Fruit fly (Drosophila melanogaster) whole organism, embryonic: ENCODE results near the gene Sirt6.

Experiments used
- Asciz ChIP-seq: fragments of 200-800 bp; sonication (Bioruptor generic); optimal IDR thresholded peaks from 2 replicates; lab custom pipeline; 2017; ENCODE audit warnings: missing biosample characterization, mild to moderate bottlenecking, missing genetic modification characterization, missing genetic modification reagents
- Bteb2 ChIP-seq: fragments of 200-800 bp; sonication (Bioruptor generic); optimal IDR thresholded peaks from 2 replicates; lab custom pipeline; 2016; ENCODE audit warnings: missing biosample characterization, missing genetic modification characterization
- CG10462 ChIP-seq: fragments of 200-800 bp; sonication (Bioruptor generic); optimal IDR thresholded peaks from 2 replicates; lab custom pipeline; 2016; ENCODE audit warnings: missing biosample characterization, missing genetic modification characterization
- CG11695 ChIP-seq: fragments of 200-800 bp; sonication (Bioruptor generic); IDR thresholded peaks from 3 replicates; pipeline ENCODE4 v1.3.6; 2022; ENCODE audit warnings: missing biosample characterization, missing genetic modification characterization
- CG11696 ChIP-seq: fragments of 200-800 bp; sonication (Bioruptor generic); IDR thresholded peaks from 2 replicates; pipeline ENCODE4 v1.3.6; 2022; ENCODE audit warnings: missing biosample characterization, missing genetic modification characterization
- CG11723 ChIP-seq: fragments of 200-800 bp; sonication (Bioruptor generic); optimal IDR thresholded peaks from 2 replicates; lab custom pipeline; 2017; ENCODE audit warnings: missing biosample characterization, mild to moderate bottlenecking, missing genetic modification characterization
- CG14014 ChIP-seq: fragments of 200-800 bp; sonication (Bioruptor generic); IDR thresholded peaks from 2 replicates; pipeline ENCODE4 v1.3.6; 2022; ENCODE audit warnings: missing biosample characterization, missing genetic modification characterization
- CG14710 ChIP-seq: fragments of 200-800 bp; sonication (Bioruptor generic); optimal IDR thresholded peaks from 3 replicates; lab custom pipeline; 2019; ENCODE audit warnings: missing biosample characterization, mild to moderate bottlenecking, missing genetic modification characterization, moderate library complexity
- CG1603 ChIP-seq: fragments of 200-800 bp; sonication (Bioruptor generic); optimal IDR thresholded peaks from 2 replicates; lab custom pipeline; 2019; ENCODE audit warnings: missing biosample characterization, mild to moderate bottlenecking, missing genetic modification characterization, moderate library complexity
- CG16779 ChIP-seq: fragments of 200-800 bp; sonication (Bioruptor generic); IDR thresholded peaks from 2 replicates; pipeline ENCODE4 v1.3.6; 2022; ENCODE audit warnings: missing biosample characterization, missing genetic modification characterization
- CG2116 ChIP-seq: fragments of 200-800 bp; sonication (Bioruptor generic); optimal IDR thresholded peaks from 3 replicates; lab custom pipeline; 2018; ENCODE audit warnings: missing biosample characterization, mild to moderate bottlenecking, missing genetic modification characterization
- CG30403 ChIP-seq: fragments of 200-800 bp; sonication (Bioruptor generic); optimal IDR thresholded peaks from 3 replicates; lab custom pipeline; 2016; ENCODE audit warnings: missing biosample characterization, missing genetic modification characterization
- CG30431 ChIP-seq: fragments of 200-800 bp; sonication (Bioruptor generic); optimal IDR thresholded peaks from 2 replicates; lab custom pipeline; 2017; ENCODE audit warnings: missing biosample characterization, missing genetic modification characterization
- CG31441 ChIP-seq: fragments of 200-800 bp; sonication (Bioruptor generic); IDR thresholded peaks from 2 replicates; pipeline ENCODE4 v1.3.6; 2022; ENCODE audit warnings: missing biosample characterization, missing genetic modification characterization
- CG3163 ChIP-seq: fragments of 200-800 bp; sonication (Bioruptor generic); optimal IDR thresholded peaks from 3 replicates; lab custom pipeline; 2016; ENCODE audit warnings: missing biosample characterization, missing genetic modification characterization
- CG34376 ChIP-seq: fragments of 200-800 bp; sonication (Bioruptor generic); optimal IDR thresholded peaks from 2 replicates; lab custom pipeline; 2018; ENCODE audit warnings: missing biosample characterization, mild to moderate bottlenecking, missing genetic modification characterization
- CG4820 ChIP-seq: fragments of 200-800 bp; sonication (Bioruptor generic); optimal IDR thresholded peaks from 3 replicates; lab custom pipeline; 2016; ENCODE audit warnings: missing biosample characterization, missing genetic modification characterization
- CG6765 ChIP-seq: fragments of 200-800 bp; sonication (Bioruptor generic); optimal IDR thresholded peaks from 3 replicates; lab custom pipeline; 2017; ENCODE audit warnings: missing biosample characterization, mild to moderate bottlenecking, missing genetic modification characterization
- CG7372 ChIP-seq: fragments of 200-800 bp; sonication (Bioruptor generic); IDR thresholded peaks from 2 replicates; pipeline ENCODE4 v1.3.6; 2022; ENCODE audit warnings: missing biosample characterization, missing genetic modification characterization
- CG7786 ChIP-seq: fragments of 200-800 bp; sonication (Bioruptor generic); optimal IDR thresholded peaks from 2 replicates; lab custom pipeline; 2016; ENCODE audit warnings: missing biosample characterization, missing genetic modification characterization
- CG8089 ChIP-seq: fragments of 200-800 bp; sonication (Bioruptor generic); optimal IDR thresholded peaks from 3 replicates; lab custom pipeline; 2016; ENCODE audit warnings: missing biosample characterization, missing genetic modification characterization
- CG8765 ChIP-seq: fragments of 200-800 bp; sonication (Bioruptor generic); IDR thresholded peaks from 2 replicates; pipeline ENCODE4 v1.3.6; 2022; ENCODE audit warnings: missing biosample characterization, missing genetic modification characterization
- Chrac-16 ChIP-seq: fragments of 200-800 bp; sonication (Bioruptor generic); optimal IDR thresholded peaks from 3 replicates; lab custom pipeline; 2016; ENCODE audit warnings: missing biosample characterization, missing genetic modification characterization
- Dbx ChIP-seq: fragments of 200-800 bp; sonication (Bioruptor generic); IDR thresholded peaks from 3 replicates; pipeline ENCODE4 v1.3.6; 2022; ENCODE audit warnings: missing biosample characterization, missing genetic modification characterization
- E2f2 ChIP-seq: fragments of 200-800 bp; sonication (Bioruptor generic); IDR thresholded peaks from 2 replicates; pipeline ENCODE4 v1.3.6; 2022; ENCODE audit warnings: missing biosample characterization, missing genetic modification characterization
- Fer3 ChIP-seq: fragments of 200-800 bp; sonication (Bioruptor generic); optimal IDR thresholded peaks from 2 replicates; lab custom pipeline; 2018; ENCODE audit warnings: missing biosample characterization, mild to moderate bottlenecking, missing genetic modification characterization, moderate library complexity
- Gug ChIP-seq: fragments of 200-800 bp; sonication (Bioruptor generic); IDR thresholded peaks from 4 replicates; pipeline ENCODE4 v1.3.6; 2022; ENCODE audit warnings: missing biosample characterization, missing genetic modification characterization
- HLH54F ChIP-seq: fragments of 200-800 bp; sonication (Bioruptor generic); optimal IDR thresholded peaks from 3 replicates; lab custom pipeline; 2016; ENCODE audit warnings: missing biosample characterization, missing genetic modification characterization
- HmgZ ChIP-seq: fragments of 200-800 bp; sonication (Bioruptor generic); optimal IDR thresholded peaks from 2 replicates; lab custom pipeline; 2018; ENCODE audit warnings: missing biosample characterization, mild to moderate bottlenecking, missing genetic modification characterization
- Lhr ChIP-seq: fragments of 200-800 bp; sonication (Bioruptor generic); optimal IDR thresholded peaks from 3 replicates; lab custom pipeline; 2017; ENCODE audit warnings: mild to moderate bottlenecking, missing biosample characterization, missing genetic modification reagents, missing genetic modification characterization
- Mrtf ChIP-seq: fragments of 200-800 bp; sonication (Bioruptor generic); IDR thresholded peaks from 3 replicates; pipeline ENCODE4 v1.3.6; 2022; ENCODE audit warnings: missing biosample characterization, missing genetic modification characterization
- Rx ChIP-seq: fragments of 200-800 bp; sonication (Bioruptor generic); IDR thresholded peaks from 2 replicates; pipeline ENCODE4 v1.3.6; 2022; ENCODE audit warnings: missing biosample characterization, missing genetic modification characterization
- ab ChIP-seq: fragments of 200-800 bp; sonication (Bioruptor generic); optimal IDR thresholded peaks from 2 replicates; lab custom pipeline; 2016; ENCODE audit warnings: missing biosample characterization, missing genetic modification characterization
- ac ChIP-seq: fragments of 200-800 bp; sonication (Bioruptor generic); optimal IDR thresholded peaks from 3 replicates; lab custom pipeline; 2017; ENCODE audit warnings: missing biosample characterization, mild to moderate bottlenecking, missing genetic modification characterization
- ase ChIP-seq: fragments of 200-800 bp; sonication (Bioruptor generic); IDR thresholded peaks from 3 replicates; pipeline ENCODE4 v1.3.6; 2022; ENCODE audit warnings: missing biosample characterization, missing genetic modification characterization
- cad ChIP-seq: fragments of >200 bp; optimal IDR thresholded peaks from 2 replicates; lab custom pipeline; 2017; ENCODE audit warnings: missing biosample characterization, missing genetic modification characterization
- cato ChIP-seq: fragments of 200-800 bp; sonication (Bioruptor generic); optimal IDR thresholded peaks from 2 replicates; lab custom pipeline; 2016; ENCODE audit warnings: missing biosample characterization, missing genetic modification characterization, borderline replicate concordance
- chn ChIP-seq: fragments of 200-800 bp; sonication (Bioruptor generic); optimal IDR thresholded peaks from 2 replicates; lab custom pipeline; 2016; ENCODE audit warnings: missing biosample characterization, missing genetic modification characterization
- fd64A ChIP-seq: fragments of 200-800 bp; sonication (Bioruptor generic); optimal IDR thresholded peaks from 3 replicates; lab custom pipeline; 2018; ENCODE audit warnings: missing biosample characterization, mild to moderate bottlenecking, missing genetic modification characterization
- fu2 ChIP-seq: fragments of 200-800 bp; sonication (Bioruptor generic); optimal IDR thresholded peaks from 2 replicates; lab custom pipeline; 2016; ENCODE audit warnings: missing biosample characterization, missing genetic modification characterization
- gt ChIP-seq: fragments of 200-800 bp; sonication (Bioruptor generic); IDR thresholded peaks from 2 replicates; pipeline ENCODE4 v1.3.6; 2022; ENCODE audit warnings: missing biosample characterization, missing genetic modification characterization
- luna ChIP-seq: fragments of 200-800 bp; sonication (Bioruptor generic); optimal IDR thresholded peaks from 2 replicates; lab custom pipeline; 2016; ENCODE audit warnings: missing biosample characterization, missing genetic modification characterization
- p53 ChIP-seq: fragments of 200-800 bp; sonication (Bioruptor generic); optimal IDR thresholded peaks from 2 replicates; lab custom pipeline; 2016; ENCODE audit warnings: missing biosample characterization, missing genetic modification characterization
- phol ChIP-seq: fragments of 200-800 bp; sonication (Bioruptor generic); optimal IDR thresholded peaks from 3 replicates; lab custom pipeline; 2018; ENCODE audit warnings: missing biosample characterization, mild to moderate bottlenecking, missing genetic modification characterization, moderate library complexity
- ranshi ChIP-seq: fragments of 200-800 bp; sonication (Bioruptor generic); IDR thresholded peaks from 2 replicates; pipeline ENCODE4 v1.3.6; 2022; ENCODE audit warnings: missing biosample characterization, missing genetic modification characterization
- repo ChIP-seq: fragments of 200-800 bp; sonication (Bioruptor generic); optimal IDR thresholded peaks from 2 replicates; lab custom pipeline; 2016; ENCODE audit warnings: missing biosample characterization, missing genetic modification characterization
- seq ChIP-seq: fragments of 200-800 bp; sonication (Bioruptor generic); IDR thresholded peaks from 2 replicates; pipeline ENCODE4 v1.3.6; 2022; ENCODE audit warnings: missing biosample characterization, missing genetic modification characterization
- slbo ChIP-seq: fragments of 200-800 bp; sonication (Bioruptor generic); IDR thresholded peaks from 2 replicates; pipeline ENCODE4 v1.3.6; 2022; ENCODE audit warnings: missing biosample characterization, missing genetic modification characterization
- stwl ChIP-seq: fragments of 200-800 bp; sonication (Bioruptor generic); optimal IDR thresholded peaks from 3 replicates; lab custom pipeline; 2018; ENCODE audit warnings: missing biosample characterization, mild to moderate bottlenecking, missing genetic modification characterization, moderate library complexity
- trem ChIP-seq: fragments of 200-800 bp; optimal IDR thresholded peaks from 3 replicates; lab custom pipeline; 2019; ENCODE audit warnings: missing biosample characterization, mild to moderate bottlenecking, missing genetic modification characterization, moderate library complexity
- vfl ChIP-seq: fragments of 200-800 bp; sonication (Bioruptor generic); optimal IDR thresholded peaks from 2 replicates; lab custom pipeline; 2016; ENCODE audit warnings: missing biosample characterization, missing genetic modification characterization

Sirt6 gene

dm6 chr3R:10268101-10268864 is 6.6 kb upstream of the Sirt6 start (continued):
- peak; percentile 34 for TF ChIP-seq CG10462
- TF ChIP-seq phol (tag; lab: Kevin White, UChicago): peak; percentile 87
- peak; percentile 60 for TF ChIP-seq CG8089 (GFP tag; lab: Kevin White, UChicago)
- TF ChIP-seq vfl (GFP tag; lab: Kevin White, UChicago): peak; percentile 47
- peak; percentile 86 for TF ChIP-seq slbo (GFP tag; lab: Robert Waterston, UW)
- TF ChIP-seq CG30431: peak; percentile 59
- peak; percentile 67 for TF ChIP-seq CG11723 (GFP tag; lab: Kevin White, UChicago)
- no peak for TF ChIP-seq CG16779 (GFP tag; lab: Robert Waterston, UW)
- no peak for TF ChIP-seq CG11696 (GFP tag; lab: Robert Waterston, UW)
- TF ChIP-seq E2f2 (GFP tag; lab: Robert Waterston, UW): peak; percentile 49
- TF ChIP-seq CG7786 (GFP tag; lab: Kevin White, UChicago): peak; percentile 80
- peak; percentile 66 for TF ChIP-seq Mrtf (GFP tag; lab: Robert Waterston, UW)
- peak; percentile 86 for TF ChIP-seq Asciz
- TF ChIP-seq CG7372 (GFP tag; lab: Robert Waterston, UW): peak; percentile 66
- peak; percentile 92 for TF ChIP-seq CG30403 (GFP tag; lab: Kevin White, UChicago)
- TF ChIP-seq seq (GFP tag; lab: Robert Waterston, UW): peak; percentile 73
- TF ChIP-seq fd64A (GFP tag; lab: Kevin White, UChicago): no peak
- TF ChIP-seq CG8765 (GFP tag; lab: Robert Waterston, UW): no peak; the same call in 1 of the 2 replicates
- peak; percentile 44 for TF ChIP-seq CG2116
- TF ChIP-seq CG3163 (GFP tag; lab: Kevin White, UChicago): peak; percentile 55
- peak; percentile 72 for TF ChIP-seq CG34376 (GFP tag; lab: Kevin White, UChicago)
- peak; percentile 62 for TF ChIP-seq CG1603 (tag; lab: Kevin White, UChicago)
- peak; percentile 84 for TF ChIP-seq CG11695
- TF ChIP-seq CG14014: peak; percentile 70
- TF ChIP-seq repo: peak; percentile 69
- peak; percentile 31 for TF ChIP-seq ab (GFP tag; lab: Kevin White, UChicago)
- TF ChIP-seq luna (GFP tag; lab: Kevin White, UChicago): no peak
- peak; percentile 41 for TF ChIP-seq cato
- TF ChIP-seq ase (GFP tag; lab: Robert Waterston, UW): peak; percentile 61; the same call in 2 of the 3 replicates
- TF ChIP-seq chn (GFP tag; lab: Kevin White, UChicago): peak; percentile 64
- TF ChIP-seq CG14710 (tag; lab: Kevin White, UChicago): peak; percentile 57
- no peak for TF ChIP-seq p53 (GFP tag; lab: Kevin White, UChicago)
- TF ChIP-seq ac (GFP tag; lab: Kevin White, UChicago): no peak
- TF ChIP-seq Lhr (GFP tag; lab: Kevin White, UChicago): peak; percentile 30
- no peak for TF ChIP-seq cad (GFP tag; lab: Kevin White, UChicago)
- peak; percentile 47; the same call in 1 of the 2 replicates for TF ChIP-seq Rx (GFP tag; lab: Robert Waterston, UW)
- TF ChIP-seq ranshi (GFP tag; lab: Robert Waterston, UW): peak; percentile 47
- peak; percentile 71; the same call in 3 of the 4 replicates for TF ChIP-seq Gug (GFP tag; lab: Robert Waterston, UW)
- TF ChIP-seq gt (GFP tag; lab: Robert Waterston, UW): no peak
- peak; percentile 56 for TF ChIP-seq CG4820 (GFP tag; lab: Kevin White, UChicago)
- peak; percentile 85 for TF ChIP-seq Fer3 (tag; lab: Kevin White, UChicago)
- TF ChIP-seq Chrac-16 (GFP tag; lab: Kevin White, UChicago): peak; percentile 68
- peak; percentile 79 for TF ChIP-seq HmgZ (tag; lab: Kevin White, UChicago)
- TF ChIP-seq HLH54F: peak; percentile 84
- TF ChIP-seq trem (tag; lab: Kevin White, UChicago): peak; percentile 35
- TF ChIP-seq fu2 (GFP tag; lab: Kevin White, UChicago): peak; percentile 82
- no peak for TF ChIP-seq stwl
- TF ChIP-seq Dbx (GFP tag; lab: Robert Waterston, UW): peak; percentile 65; the same call in 2 of the 3 replicates
- peak; percentile 82 for TF ChIP-seq Bteb2 (GFP tag; lab: Kevin White, UChicago)
- peak; percentile 87 for TF ChIP-seq CG6765 (GFP tag; lab: Kevin White, UChicago)
- TF ChIP-seq CG31441: peak; percentile 75
